Worm (Caenorhabditis elegans) whole organism, young adult: ENCODE measurements around the gene pqn-89.

ENCODE experiments used
- F37B4.10 ChIP-seq: fragments of 200-800 bp; sonication (Bioruptor generic); IDR thresholded peaks from 2 replicates; pipeline ENCODE4 v1.3.6; 2022; ENCODE audit warnings: missing genetic modification characterization, missing compliant biosample characterization
- F52B5.7 ChIP-seq: sonication (generic microtip); optimal IDR thresholded peaks from 2 replicates; lab custom pipeline; 2016; ENCODE audit warnings: mild to moderate bottlenecking, missing genetic modification characterization, missing compliant biosample characterization
- atf-7 ChIP-seq: sonication (generic microtip); optimal IDR thresholded peaks from 2 replicates; lab custom pipeline; 2017; ENCODE audit warnings: mild to moderate bottlenecking, missing genetic modification characterization, missing compliant biosample characterization
- ztf-22 ChIP-seq: fragments of 200-800 bp; sonication (Bioruptor generic); optimal IDR thresholded peaks from 2 replicates; lab custom pipeline; 2018; ENCODE audit warnings: mild to moderate bottlenecking, missing genetic modification characterization, moderate library complexity, missing compliant biosample characterization

- TF ChIP-seq atf-7: no peak
- TF ChIP-seq F37B4.10: no peak
- TF ChIP-seq F52B5.7 (tag; lab: Kevin White, UChicago): no peak
- no peak for TF ChIP-seq ztf-22 (GFP tag; lab: Kevin White, UChicago)
Observed at ce11 chrIV:6500433-6500832, 6.1 kb upstream of the pqn-89 start.
